Worm (Caenorhabditis elegans) whole organism, dauer: ENCODE measurements around the gene T28F3.11.
"Not testable (repeated sequence)": the region's sequence is repeated elsewhere in the genome, so short reads cannot be mapped to it uniquely, and the experiment has no call there.

Source experiments
- unc-62 ChIP-seq: sonication (generic microtip); optimal IDR thresholded peaks from 2 replicates; lab custom pipeline; 2017; ENCODE audit warnings: missing biosample characterization, missing genetic modification reagents, missing genetic modification characterization

T28F3.11 gene

DNA sequence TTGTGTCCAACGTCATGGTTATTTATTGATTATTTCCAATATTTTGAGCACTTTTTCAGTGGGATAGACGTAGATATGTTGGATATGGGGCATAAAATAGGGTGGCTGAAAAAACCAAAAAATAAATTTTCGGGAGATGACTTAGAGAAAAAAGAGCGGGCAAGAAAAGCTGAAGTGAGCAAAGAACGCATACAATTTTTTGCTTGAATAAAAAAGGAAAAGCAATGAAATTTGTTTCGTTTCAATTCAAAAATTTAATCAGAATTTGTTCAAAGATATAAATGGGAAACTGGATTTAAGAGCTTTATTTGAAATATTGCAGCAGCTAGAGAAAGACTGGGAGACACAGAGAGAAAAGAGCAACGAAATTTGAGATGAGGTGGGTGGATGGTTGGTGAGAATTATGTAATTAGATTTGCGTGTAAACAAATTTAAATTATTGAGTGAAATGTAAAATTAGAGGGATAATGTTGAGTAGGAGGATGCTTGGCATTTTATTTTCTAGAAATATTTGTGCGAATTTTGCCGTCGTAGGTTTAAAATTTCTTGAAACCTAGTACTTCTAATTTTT lies at the start of gene T28F3.11, which contains the start of gene slc-17.4:
Gene T28F3.11 (minus strand): TSS at position 51 of the 571 bp plus-strand sequence.
Gene slc-17.4 (minus strand): TSS at position 105 of the 571 bp plus-strand sequence.
- TF ChIP-seq unc-62, result no peak

ce11 chrIV:17341033-17341432 lies 49.6 kb upstream of the T28F3.11 start:
- TF ChIP-seq unc-62, result no peak

DNA sequence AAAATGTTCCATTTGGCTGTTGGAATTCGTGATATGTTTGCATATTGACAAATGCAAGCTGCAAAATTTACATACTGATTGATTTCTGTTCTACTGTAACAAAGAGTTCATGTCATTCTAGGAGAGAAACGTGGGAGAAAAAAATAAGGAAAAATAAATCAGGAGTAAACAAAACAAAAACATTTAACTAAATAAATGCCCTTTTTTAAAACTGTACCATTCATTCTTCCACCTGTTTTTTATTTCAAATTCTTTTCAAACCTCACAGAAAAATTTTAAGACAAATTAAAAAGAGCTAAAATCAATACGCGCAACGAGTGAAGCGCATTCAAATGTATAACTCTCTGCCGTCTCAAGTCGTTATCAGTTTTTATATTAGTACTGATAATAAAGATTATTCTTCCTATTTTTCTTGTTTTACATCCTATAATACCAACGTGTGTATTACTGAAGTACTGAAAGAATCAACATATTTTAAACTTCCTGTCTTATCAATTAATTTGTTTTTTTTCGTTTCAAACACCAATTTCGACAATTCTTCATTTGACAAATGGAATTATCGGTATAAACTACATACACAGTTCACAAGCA lies 47.5 kb upstream of the T28F3.11 start, which contains the start of gene C49C3.10:
Gene C49C3.10 (minus strand): TSS at position 51 of the 591 bp plus-strand sequence.
- no peak for TF ChIP-seq unc-62

ce11 chrIV:17335031-17335430 lies 43.6 kb upstream of the T28F3.11 start, which contains the start of gene C49C3.8:
C49C3.8 (plus strand) TSS chrIV:17335203.
- TF ChIP-seq unc-62, result no peak

ce11 chrIV:17333542-17334281 lies 42.2 kb upstream of the T28F3.11 start, which contains the start of gene C49C3.15:
C49C3.15 (plus strand) TSS chrIV:17334231.
- no peak for TF ChIP-seq unc-62

DNA sequence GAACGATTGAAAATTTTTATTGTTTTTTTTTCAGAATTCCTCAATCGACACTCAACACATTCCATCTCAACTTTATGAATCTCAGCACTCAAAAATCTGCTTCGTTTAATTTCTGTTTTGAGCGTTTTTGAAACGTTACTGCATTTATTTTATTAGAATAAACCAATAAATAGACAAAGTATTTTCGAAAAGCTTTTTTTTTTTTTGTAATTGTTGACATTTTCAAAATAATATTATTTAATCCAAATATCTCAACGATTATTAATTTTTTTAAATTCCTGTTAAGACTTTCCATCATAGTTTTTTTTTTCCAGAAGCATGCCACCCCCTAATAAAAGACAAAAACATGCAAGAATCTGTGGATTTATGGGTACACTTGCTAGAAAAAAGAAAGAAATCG lies 40.8 kb upstream of the T28F3.11 start, which contains the start of gene C49C3.7:
Gene C49C3.7 (plus strand): TSS at position 301 of the 400 bp plus-strand sequence.
- TF ChIP-seq unc-62, result no peak

- no peak for TF ChIP-seq unc-62
Observed at ce11 chrIV:17331100-17331577, 39.7 kb upstream of the T28F3.11 start, which contains the start of gene C49C3.6. C49C3.6 (plus strand) TSS chrIV:17331527.

DNA sequence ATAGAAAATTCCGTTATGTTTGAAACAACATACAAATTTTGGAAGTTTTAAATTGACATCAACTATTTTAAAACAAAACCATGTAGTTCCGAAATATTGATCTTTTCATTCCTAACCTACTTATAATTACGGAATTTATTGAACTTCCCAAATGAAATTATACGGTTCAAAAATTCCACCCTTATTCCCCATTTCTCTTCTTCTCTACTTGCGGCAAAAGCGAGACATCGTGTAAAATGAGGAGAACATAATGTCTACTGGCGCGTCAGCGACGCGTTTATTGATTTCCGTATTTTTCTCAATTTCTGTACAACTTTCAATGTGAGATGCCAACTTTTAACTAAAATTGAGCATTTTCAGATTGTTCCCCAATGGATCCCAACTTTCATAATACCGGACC lies 37.4 kb upstream of the T28F3.11 start, which contains the start of gene ceh-88:
Gene ceh-88 (plus strand): TSS at position 355 of the 400 bp plus-strand sequence.
- no peak for TF ChIP-seq unc-62

ce11 chrIV:17320445-17320844 lies 29.0 kb upstream of the T28F3.11 start, which contains the start of gene C49C3.4:
C49C3.4 (plus strand) TSS chrIV:17320795.
- TF ChIP-seq unc-62, result no peak

DNA sequence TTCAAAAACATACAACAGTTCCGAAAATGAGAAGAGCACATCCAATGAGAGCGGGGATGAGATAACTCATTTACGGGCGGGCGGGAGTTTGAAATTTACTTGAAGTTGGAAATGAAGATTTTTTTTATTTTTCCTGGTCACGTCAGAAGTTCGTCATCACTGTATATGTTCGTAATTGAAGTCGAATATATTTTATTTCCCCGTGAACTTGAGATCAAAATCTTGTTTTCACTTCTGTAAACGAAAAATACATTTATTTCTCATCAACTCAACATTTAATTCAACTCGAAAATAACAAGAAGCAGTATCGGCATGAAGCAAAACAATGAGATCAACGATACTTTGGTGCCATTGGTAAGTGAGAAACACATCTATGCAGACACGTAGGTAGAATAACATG lies 24.9 kb upstream of the T28F3.11 start, which contains the start of gene C49C3.20:
Gene C49C3.20 (minus strand): TSS at position 101 of the 400 bp plus-strand sequence.
- TF ChIP-seq unc-62, result no peak

DNA sequence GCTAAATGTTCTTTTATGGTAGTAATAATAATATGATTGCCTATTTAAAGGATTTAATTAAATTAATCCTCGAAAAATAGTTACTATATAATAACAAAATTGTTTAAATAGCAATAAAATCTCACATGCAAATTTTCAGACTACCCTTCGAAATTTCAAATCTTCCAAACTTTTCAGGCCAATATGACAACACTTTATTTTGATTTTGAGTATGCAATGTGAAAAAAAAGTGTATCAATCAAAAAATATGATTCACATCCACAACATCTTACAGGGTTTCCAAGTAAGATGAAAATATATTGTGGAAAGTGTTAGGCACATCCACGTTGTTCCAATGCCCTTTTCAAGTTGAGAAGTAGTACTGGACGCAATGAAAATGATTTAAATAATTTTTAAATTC lies 20.4 kb upstream of the T28F3.11 start, which contains the start of gene snf-9:
Gene snf-9 (plus strand): TSS at position 301 of the 400 bp plus-strand sequence.
- TF ChIP-seq unc-62, result no peak

ce11 chrIV:17308211-17308610 lies 16.7 kb upstream of the T28F3.11 start, which contains the start of gene T28F3.9:
T28F3.9 (plus strand) TSS chrIV:17308511.
- no peak for TF ChIP-seq unc-62

DNA sequence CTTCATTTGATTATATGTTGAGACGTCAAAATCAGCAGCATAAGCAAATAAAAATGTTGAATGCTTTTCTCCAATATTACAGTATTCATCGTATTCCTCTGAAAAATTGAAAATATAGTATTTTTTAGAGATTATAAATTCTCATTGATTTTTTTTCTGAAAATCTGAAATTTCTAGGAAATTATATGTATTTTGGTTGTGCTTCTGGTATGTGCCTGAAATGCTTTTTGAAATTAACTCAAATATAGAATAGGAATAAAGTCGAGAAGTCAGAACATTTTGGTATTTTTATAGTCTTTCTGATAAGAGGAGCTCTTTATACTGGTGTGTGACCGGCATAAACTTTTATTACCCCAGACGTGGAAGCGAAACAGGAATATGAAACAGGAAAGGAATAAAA lies 15.7 kb upstream of the T28F3.11 start, which contains the start of gene T28F3.8:
Gene T28F3.8 (minus strand): TSS at position 101 of the 400 bp plus-strand sequence.
- not testable (repeated sequence) for TF ChIP-seq unc-62

DNA sequence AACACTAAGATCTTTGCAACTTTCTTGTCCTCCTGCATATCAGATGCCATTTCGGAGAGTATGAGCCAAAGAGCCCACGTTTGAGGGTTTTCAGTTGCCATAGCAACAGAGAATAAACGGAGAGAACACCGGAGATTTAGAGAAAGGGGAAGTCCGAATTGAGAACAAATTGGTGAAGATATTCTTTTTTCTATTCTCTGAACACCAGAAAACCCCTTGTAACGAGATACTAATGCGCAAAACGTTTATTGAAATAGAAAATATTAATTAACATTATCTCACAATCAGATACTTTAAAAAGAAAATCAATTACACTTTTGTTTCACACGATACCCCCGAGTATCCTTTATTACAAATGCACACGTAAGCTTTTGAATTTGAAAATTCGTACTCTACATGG lies 10.5 kb upstream of the T28F3.11 start, which contains the start of gene ifta-2:
Gene ifta-2 (minus strand): TSS at position 101 of the 400 bp plus-strand sequence.
- TF ChIP-seq unc-62, result no peak

- no peak for TF ChIP-seq unc-62
Observed at ce11 chrIV:17294489-17294888, 3.0 kb upstream of the T28F3.11 start, which contains the start of gene T28F3.5. T28F3.5 (plus strand) TSS chrIV:17294789.

- TF ChIP-seq unc-62, result no peak
Observed at ce11 chrIV:17293679-17294078, 2.2 kb upstream of the T28F3.11 start.
